Worm (Caenorhabditis elegans): ENCODE measurements around the gene mltn-5.

Gene mltn-5

ce11 chrII:13968979-13969378 is 44.0 kb downstream of the mltn-5 start, which contains the start of gene sre-43:
Gene sre-43, minus strand, starts transcription at chrII:13969079.
- TF ChIP-seq flt-1 (GFP tag; IDR thresholded peaks at IDR 0.05) (no peak), hnd-1 (tag; optimal IDR thresholded peaks at IDR 0.05) (no peak), tra-4 (tag; optimal IDR thresholded peaks at IDR 0.05) (no peak), ets-7 (tag; optimal IDR thresholded peaks at IDR 0.05) (no peak), tbx-37 (GFP tag; conservative IDR thresholded peaks at IDR 0.05) (no peak)

- TF ChIP-seq scrt-1 (GFP tag; IDR thresholded peaks at IDR 0.05) (no peak), B0310.2 (tag; optimal IDR thresholded peaks at IDR 0.05) (no peak), ama-1 (optimal IDR thresholded peaks at IDR 0.05) (no peak), hmg-4 (GFP tag; optimal IDR thresholded peaks at IDR 0.05) (no peak), flt-1 (GFP tag; IDR thresholded peaks at IDR 0.05) (no peak), tra-4 (tag; optimal IDR thresholded peaks at IDR 0.05) (no peak), tbx-37 (GFP tag; conservative IDR thresholded peaks at IDR 0.05) (no peak), hmbx-1 (tag; optimal IDR thresholded peaks at IDR 0.05) (no peak), F13C5.2 (tag; optimal IDR thresholded peaks at IDR 0.05) (no peak), ceh-36 (tag; optimal IDR thresholded peaks at IDR 0.05) (no peak), ets-7 (tag; optimal IDR thresholded peaks at IDR 0.05) (no peak), pes-1 (GFP tag; IDR thresholded peaks at IDR 0.05) (no peak), hnd-1 (tag; optimal IDR thresholded peaks at IDR 0.05) (no peak), sea-1 (GFP tag; conservative IDR thresholded peaks at IDR 0.05) (no peak), ceh-13 (GFP tag; optimal IDR thresholded peaks at IDR 0.05) (no peak), tbx-11 (GFP tag; IDR thresholded peaks at IDR 0.05) (no peak)
These were observed 47.2 kb downstream of the mltn-5 start for ce11 chrII:13972199-13972598.

ce11 chrII:13973514-13973913 is 48.5 kb downstream of the mltn-5 start, which contains the start of gene Y39G8B.1:
Gene Y39G8B.1, minus strand, starts transcription at chrII:13973812.
- TF ChIP-seq flt-1 (GFP tag; IDR thresholded peaks at IDR 0.05) = no peak
- TF ChIP-seq ceh-36 (tag; optimal IDR thresholded peaks at IDR 0.05) = no peak
- TF ChIP-seq F13C5.2 (tag; optimal IDR thresholded peaks at IDR 0.05) = no peak
- TF ChIP-seq hnd-1 (tag; optimal IDR thresholded peaks at IDR 0.05) = no peak
- no peak for TF ChIP-seq tbx-37 (GFP tag; conservative IDR thresholded peaks at IDR 0.05)
- TF ChIP-seq hmbx-1 (tag; optimal IDR thresholded peaks at IDR 0.05) = no peak
- TF ChIP-seq tbx-11 (GFP tag; IDR thresholded peaks at IDR 0.05) = no peak
- TF ChIP-seq ceh-13 (GFP tag; optimal IDR thresholded peaks at IDR 0.05) = no peak
- no peak for TF ChIP-seq aly-1 (tag; optimal IDR thresholded peaks at IDR 0.05)
- TF ChIP-seq ama-1 (optimal IDR thresholded peaks at IDR 0.05) = no peak
- no peak for TF ChIP-seq scrt-1 (GFP tag; IDR thresholded peaks at IDR 0.05)

- TF ChIP-seq F13C5.2 (tag; optimal IDR thresholded peaks at IDR 0.05) (no peak), ceh-36 (tag; optimal IDR thresholded peaks at IDR 0.05) (peak; percentile 71), tbx-11 (GFP tag; IDR thresholded peaks at IDR 0.05) (no peak), aly-1 (tag; optimal IDR thresholded peaks at IDR 0.05) (no peak), tra-4 (tag; optimal IDR thresholded peaks at IDR 0.05) (no peak), ceh-13 (GFP tag; optimal IDR thresholded peaks at IDR 0.05) (no peak), sea-1 (GFP tag; conservative IDR thresholded peaks at IDR 0.05) (no peak)
These were observed 49.1 kb downstream of the mltn-5 start for ce11 chrII:13974136-13974535.

ce11 chrII:13976161-13976560 is 51.2 kb downstream of the mltn-5 start, which contains the start of gene Y39G8B.2:
Gene Y39G8B.2, minus strand, starts transcription at chrII:13976221.
- no peak for TF ChIP-seq tra-4 (tag; optimal IDR thresholded peaks at IDR 0.05)
- no peak for TF ChIP-seq tbx-37 (GFP tag; conservative IDR thresholded peaks at IDR 0.05)
- TF ChIP-seq F13C5.2 (tag; optimal IDR thresholded peaks at IDR 0.05) = peak; percentile 73
- peak; percentile 43; the same call in 1 of the 2 replicates for TF ChIP-seq scrt-1 (GFP tag; IDR thresholded peaks at IDR 0.05)
- 0 out of 2 replicates have a peak, but pooled peaks have one; percentile 32 for TF ChIP-seq flt-1 (GFP tag; IDR thresholded peaks at IDR 0.05)
- TF ChIP-seq ets-7 (tag; optimal IDR thresholded peaks at IDR 0.05) = no peak
- no peak for TF ChIP-seq hmbx-1 (tag; optimal IDR thresholded peaks at IDR 0.05)
- no peak for TF ChIP-seq ama-1 (optimal IDR thresholded peaks at IDR 0.05)
- TF ChIP-seq hmg-4 (GFP tag; optimal IDR thresholded peaks at IDR 0.05) = peak; percentile 66
- no peak for TF ChIP-seq ceh-13 (GFP tag; optimal IDR thresholded peaks at IDR 0.05)
- TF ChIP-seq ceh-36 (tag; optimal IDR thresholded peaks at IDR 0.05) = no peak
- 0 out of 2 replicates have a peak, but pooled peaks have one; percentile 43 for TF ChIP-seq tbx-11 (GFP tag; IDR thresholded peaks at IDR 0.05)
- TF ChIP-seq aly-1 (tag; optimal IDR thresholded peaks at IDR 0.05) = no peak
- no peak for TF ChIP-seq B0310.2 (tag; optimal IDR thresholded peaks at IDR 0.05)
- TF ChIP-seq pes-1 (GFP tag; IDR thresholded peaks at IDR 0.05) = peak; percentile 68
- TF ChIP-seq sea-1 (GFP tag; conservative IDR thresholded peaks at IDR 0.05) = no peak
- no peak for TF ChIP-seq hnd-1 (tag; optimal IDR thresholded peaks at IDR 0.05)

- TF ChIP-seq ama-1 (optimal IDR thresholded peaks at IDR 0.05) (no peak), hnd-1 (tag; optimal IDR thresholded peaks at IDR 0.05) (no peak), ets-7 (tag; optimal IDR thresholded peaks at IDR 0.05) (no peak), sea-1 (GFP tag; conservative IDR thresholded peaks at IDR 0.05) (no peak), scrt-1 (GFP tag; IDR thresholded peaks at IDR 0.05) (no peak), tbx-11 (GFP tag; IDR thresholded peaks at IDR 0.05) (no peak), hmbx-1 (tag; optimal IDR thresholded peaks at IDR 0.05) (no peak), flt-1 (GFP tag; IDR thresholded peaks at IDR 0.05) (no peak), ceh-13 (GFP tag; optimal IDR thresholded peaks at IDR 0.05) (no peak), ceh-36 (tag; optimal IDR thresholded peaks at IDR 0.05) (no peak)
These were observed 52.7 kb downstream of the mltn-5 start for ce11 chrII:13977701-13978100.

ce11 chrII:13979833-13980513 is 55.0 kb downstream of the mltn-5 start, which contains the start of gene sre-48:
Gene sre-48, minus strand, starts transcription at chrII:13979883.
- no peak for TF ChIP-seq ceh-36 (tag; optimal IDR thresholded peaks at IDR 0.05)
- no peak for TF ChIP-seq tra-4 (tag; optimal IDR thresholded peaks at IDR 0.05)
- no peak for TF ChIP-seq ets-7 (tag; optimal IDR thresholded peaks at IDR 0.05)
- no peak for TF ChIP-seq B0310.2 (tag; optimal IDR thresholded peaks at IDR 0.05)
- no peak for TF ChIP-seq hmg-4 (GFP tag; optimal IDR thresholded peaks at IDR 0.05)
- TF ChIP-seq sea-1 (GFP tag; conservative IDR thresholded peaks at IDR 0.05) = no peak
- no peak for TF ChIP-seq ama-1 (optimal IDR thresholded peaks at IDR 0.05)
- no peak for TF ChIP-seq scrt-1 (GFP tag; IDR thresholded peaks at IDR 0.05)
- no peak for TF ChIP-seq tbx-11 (GFP tag; IDR thresholded peaks at IDR 0.05)
- TF ChIP-seq aly-1 (tag; optimal IDR thresholded peaks at IDR 0.05) = no peak
- no peak for TF ChIP-seq hnd-1 (tag; optimal IDR thresholded peaks at IDR 0.05)
- TF ChIP-seq flt-1 (GFP tag; IDR thresholded peaks at IDR 0.05) = no peak
- no peak for TF ChIP-seq hmbx-1 (tag; optimal IDR thresholded peaks at IDR 0.05)
- TF ChIP-seq F13C5.2 (tag; optimal IDR thresholded peaks at IDR 0.05) = no peak
- no peak for TF ChIP-seq ceh-13 (GFP tag; optimal IDR thresholded peaks at IDR 0.05)
- TF ChIP-seq pes-1 (GFP tag; IDR thresholded peaks at IDR 0.05) = no peak
- no peak for TF ChIP-seq tbx-37 (GFP tag; conservative IDR thresholded peaks at IDR 0.05)
